Worm (Caenorhabditis elegans) whole organism, L1 larva: Measurements from ENCODE around the gene Y55F3BR.1.

ENCODE experiments used
- C16A3.4 ChIP-seq: fragments of 150-350 bp; optimal IDR thresholded peaks from 2 replicates; lab custom pipeline; 2014; ENCODE audit warnings: missing biosample characterization, missing genetic modification characterization
- C34B4.2 ChIP-seq: sonication (generic microtip); optimal IDR thresholded peaks from 2 replicates; lab custom pipeline; 2017; ENCODE audit warnings: mild to moderate bottlenecking, missing genetic modification characterization, missing compliant biosample characterization
- Y116A8C.19 ChIP-seq: sonication (generic microtip); optimal IDR thresholded peaks from 2 replicates; lab custom pipeline; 2016; ENCODE audit warnings: missing compliant biosample characterization, missing genetic modification characterization, borderline replicate concordance
- aha-1 ChIP-seq: fragments of 150-350 bp; optimal IDR thresholded peaks from 2 replicates; lab custom pipeline; 2014; ENCODE audit warnings: missing biosample characterization, missing genetic modification characterization
- aly-2 ChIP-seq: fragments of 150-350 bp; optimal IDR thresholded peaks from 2 replicates; lab custom pipeline; 2014; ENCODE audit warnings: missing biosample characterization, missing genetic modification characterization
- ama-1 ChIP-seq: fragments of 150-350 bp; optimal IDR thresholded peaks from 2 replicates; lab custom pipeline; 2014
- blmp-1 ChIP-seq: fragments of 150-350 bp; optimal IDR thresholded peaks from 2 replicates; lab custom pipeline; 2014; ENCODE audit warnings: missing biosample characterization, missing genetic modification characterization
- ceh-63 ChIP-seq: fragments of 200-800 bp; sonication (Bioruptor generic); optimal IDR thresholded peaks from 2 replicates; lab custom pipeline; 2018; ENCODE audit warnings: mild to moderate bottlenecking, missing genetic modification characterization, missing compliant biosample characterization
- ceh-8 ChIP-seq: fragments of 200-800 bp; sonication (Bioruptor generic); optimal IDR thresholded peaks from 2 replicates; lab custom pipeline; 2018; ENCODE audit warnings: mild to moderate bottlenecking, missing genetic modification characterization, moderate library complexity, missing compliant biosample characterization
- ceh-90 ChIP-seq: sonication (generic microtip); optimal IDR thresholded peaks from 2 replicates; lab custom pipeline; 2016; ENCODE audit warnings: missing genetic modification characterization, missing compliant biosample characterization
- dpl-1 ChIP-seq, 3 experiments: fragments of 150-350 bp in 2 of 3; sonication (generic microtip) in 1 of 3; optimal IDR thresholded peaks; 2 replicates each; lab custom pipeline; 2014 to 2017; ENCODE audit warnings: missing biosample characterization in 3 of 3, missing genetic modification characterization in 3 of 3, missing genetic modification reagents in 3 of 3
- dsc-1 ChIP-seq: sonication (generic microtip); optimal IDR thresholded peaks from 2 replicates; lab custom pipeline; 2016; ENCODE audit warnings: mild to moderate bottlenecking, missing genetic modification characterization, missing compliant biosample characterization
- efl-1 ChIP-seq, 4 experiments: fragments of 150-350 bp; optimal IDR thresholded peaks in 3 of 4; peaks in 1 of 4; 1 replicate in 1 of 4; 2 replicates in 3 of 4; lab custom pipeline; 2014; ENCODE audit warnings: missing biosample characterization in 2 of 4, missing genetic modification characterization in 2 of 4, missing genetic modification reagents in 2 of 4
- efl-3 ChIP-seq: fragments of 200-800 bp; sonication (Bioruptor generic); optimal IDR thresholded peaks from 2 replicates; lab custom pipeline; 2018; ENCODE audit warnings: mild to moderate bottlenecking, missing genetic modification characterization, missing compliant biosample characterization
- ets-5 ChIP-seq: fragments of 200-800 bp; sonication (Bioruptor generic); IDR thresholded peaks from 2 replicates; pipeline ENCODE4 v1.3.6; 2022; ENCODE audit warnings: missing genetic modification characterization, missing compliant biosample characterization
- fkh-10 ChIP-seq: sonication (generic microtip); optimal IDR thresholded peaks from 2 replicates; lab custom pipeline; 2017; ENCODE audit warnings: missing biosample characterization, missing genetic modification reagents, missing genetic modification characterization
- fkh-8 ChIP-seq: sonication (generic microtip); optimal IDR thresholded peaks from 2 replicates; lab custom pipeline; 2016; ENCODE audit warnings: mild to moderate bottlenecking, missing genetic modification characterization, missing compliant biosample characterization
- fos-1 ChIP-seq: fragments of 150-350 bp; optimal IDR thresholded peaks from 2 replicates; lab custom pipeline; 2014; ENCODE audit warnings: missing biosample characterization, missing genetic modification characterization
- grh-1 ChIP-seq: fragments of 200-800 bp; sonication (Bioruptor generic); IDR thresholded peaks from 2 replicates; pipeline ENCODE4 v1.3.6; 2022; ENCODE audit warnings: missing genetic modification reagents, missing genetic modification characterization, missing compliant biosample characterization
- hlh-17 ChIP-seq: fragments of 200-800 bp; sonication (Bioruptor generic); optimal IDR thresholded peaks from 2 replicates; lab custom pipeline; 2018; ENCODE audit warnings: missing genetic modification characterization, mild to moderate bottlenecking, missing compliant biosample characterization, moderate library complexity, borderline replicate concordance
- hlh-4 ChIP-seq: sonication (generic microtip); optimal IDR thresholded peaks from 2 replicates; lab custom pipeline; 2016; ENCODE audit warnings: mild to moderate bottlenecking, missing genetic modification characterization, missing compliant biosample characterization
- hpl-2 ChIP-seq: fragments of 150-350 bp; optimal IDR thresholded peaks from 2 replicates; lab custom pipeline; 2014; ENCODE audit warnings: missing biosample characterization, missing genetic modification reagents, missing genetic modification characterization
- jun-1 ChIP-seq: fragments of 150-350 bp; optimal IDR thresholded peaks from 2 replicates; lab custom pipeline; 2014; ENCODE audit warnings: missing biosample characterization, missing genetic modification reagents, missing genetic modification characterization
- lin-13 ChIP-seq: fragments of 150-350 bp; optimal IDR thresholded peaks from 2 replicates; lab custom pipeline; 2014; ENCODE audit warnings: missing biosample characterization, missing genetic modification reagents, missing genetic modification characterization
- lin-14 ChIP-seq: fragments of 200-800 bp; sonication (Bioruptor generic); optimal IDR thresholded peaks from 2 replicates; lab custom pipeline; 2018; ENCODE audit warnings: mild to moderate bottlenecking, missing genetic modification characterization, moderate library complexity, missing compliant biosample characterization
- lin-15B ChIP-seq: fragments of 150-350 bp; sonication (generic microtip); optimal IDR thresholded peaks from 3 replicates; lab custom pipeline; 2014; ENCODE audit warnings: missing biosample characterization, missing genetic modification characterization
- lin-35 ChIP-seq, 2 experiments: fragments of 150-350 bp; optimal IDR thresholded peaks; 2 replicates each; lab custom pipeline; 2014; ENCODE audit warnings: missing biosample characterization in 2 of 2, missing genetic modification characterization in 2 of 2, missing genetic modification reagents in 2 of 2
- lin-39 ChIP-seq: fragments of 150-350 bp; optimal IDR thresholded peaks from 2 replicates; lab custom pipeline; 2014; ENCODE audit warnings: missing biosample characterization, missing genetic modification reagents, missing genetic modification characterization
- lsy-2 ChIP-seq, 2 experiments: fragments of 150-350 bp; optimal IDR thresholded peaks; 2 replicates each; lab custom pipeline; 2014; ENCODE audit warnings: missing biosample characterization in 2 of 2, missing genetic modification characterization in 2 of 2
- mdl-1 ChIP-seq, 2 experiments: fragments of 150-350 bp; optimal IDR thresholded peaks; 2 replicates each; lab custom pipeline; 2014 to 2017; ENCODE audit warnings: missing biosample characterization in 2 of 2, missing genetic modification characterization in 2 of 2, inconsistent platforms in 1 of 2
- nhr-11 ChIP-seq: fragments of 150-350 bp; optimal IDR thresholded peaks from 2 replicates; lab custom pipeline; 2014; ENCODE audit warnings: missing biosample characterization, missing genetic modification characterization
- nhr-19 ChIP-seq: fragments of 200-800 bp; sonication (Bioruptor generic); conservative IDR thresholded peaks from 2 replicates; pipeline ENCODE4 v1.3.6; 2022; ENCODE audit warnings: missing genetic modification characterization, missing compliant biosample characterization
- nhr-20 ChIP-seq: sonication (generic microtip); optimal IDR thresholded peaks from 2 replicates; lab custom pipeline; 2016; ENCODE audit warnings: mild to moderate bottlenecking, missing genetic modification characterization, missing compliant biosample characterization
- nhr-237 ChIP-seq: fragments of 150-350 bp; optimal IDR thresholded peaks from 2 replicates; lab custom pipeline; 2014; ENCODE audit warnings: missing biosample characterization, missing genetic modification characterization
- nhr-47 ChIP-seq: sonication (generic microtip); optimal IDR thresholded peaks from 2 replicates; lab custom pipeline; 2016; ENCODE audit warnings: mild to moderate bottlenecking, missing genetic modification characterization, moderate library complexity, missing compliant biosample characterization
- nhr-71 ChIP-seq: sonication (generic microtip); optimal IDR thresholded peaks from 2 replicates; lab custom pipeline; 2016; ENCODE audit warnings: mild to moderate bottlenecking, missing genetic modification characterization, moderate library complexity, missing compliant biosample characterization
- pag-3 ChIP-seq: sonication (generic microtip); optimal IDR thresholded peaks from 2 replicates; lab custom pipeline; 2017; ENCODE audit warnings: missing genetic modification characterization, mild to moderate bottlenecking, missing compliant biosample characterization, antibody characterized with exemption, borderline replicate concordance; ENCODE audit not compliant: insufficient read depth
- skn-1 ChIP-seq: fragments of 150-350 bp; optimal IDR thresholded peaks from 2 replicates; lab custom pipeline; 2014; ENCODE audit warnings: missing biosample characterization, missing genetic modification characterization
- snu-23 ChIP-seq: sonication (generic microtip); optimal IDR thresholded peaks from 2 replicates; lab custom pipeline; 2016; ENCODE audit warnings: missing genetic modification characterization, missing compliant biosample characterization
- tlp-1 ChIP-seq: fragments of 150-350 bp; optimal IDR thresholded peaks from 2 replicates; lab custom pipeline; 2014; ENCODE audit warnings: missing biosample characterization, missing genetic modification characterization
- unc-130 ChIP-seq: fragments of 150-350 bp; optimal IDR thresholded peaks from 2 replicates; lab custom pipeline; 2017; ENCODE audit warnings: missing biosample characterization, missing genetic modification characterization, inconsistent platforms
- unc-62 ChIP-seq: fragments of 150-350 bp; optimal IDR thresholded peaks from 2 replicates; lab custom pipeline; 2014; ENCODE audit warnings: missing biosample characterization, missing genetic modification reagents, missing genetic modification characterization
- unc-98 ChIP-seq: fragments of 200-800 bp; sonication (Bioruptor generic); IDR thresholded peaks from 2 replicates; pipeline ENCODE4 v1.3.6; 2022; ENCODE audit warnings: missing genetic modification characterization, missing compliant biosample characterization
- vab-15 ChIP-seq: sonication (generic microtip); optimal IDR thresholded peaks from 2 replicates; lab custom pipeline; 2017; ENCODE audit warnings: missing genotype, mild to moderate bottlenecking, missing genetic modification characterization, missing compliant biosample characterization
- xbp-1 ChIP-seq: sonication (generic microtip); optimal IDR thresholded peaks from 2 replicates; lab custom pipeline; 2016; ENCODE audit warnings: missing genetic modification characterization, missing compliant biosample characterization
- zip-4 ChIP-seq: fragments of 200-800 bp; sonication (Bioruptor generic); optimal IDR thresholded peaks from 2 replicates; lab custom pipeline; 2018; ENCODE audit warnings: mild to moderate bottlenecking, missing genetic modification characterization, moderate library complexity, missing compliant biosample characterization
- ztf-11 ChIP-seq, 2 experiments: sonication (generic microtip); optimal IDR thresholded peaks; 2 replicates each; lab custom pipeline; 2016 to 2017; ENCODE audit warnings: missing genetic modification characterization in 2 of 2, missing biosample characterization in 1 of 2, missing compliant biosample characterization in 1 of 2
- ztf-4 ChIP-seq: fragments of 150-350 bp; optimal IDR thresholded peaks from 2 replicates; lab custom pipeline; 2014; ENCODE audit warnings: missing biosample characterization, missing genetic modification characterization

The Y55F3BR.1 gene

ce11 chrIV:856038-856437 lies 18.6 kb upstream of the Y55F3BR.1 start:
- TF ChIP-seq unc-62 (no peak), nhr-20 (tag; lab: Kevin White, UChicago) (no peak)

ce11 chrIV:858630-859029 lies 16.0 kb upstream of the Y55F3BR.1 start, which contains the start of gene Y55F3BR.2:
Y55F3BR.2 (plus strand) TSS chrIV:858930.
- no peak for TF ChIP-seq lin-35 (GFP tag; optimal IDR thresholded peaks at IDR 0.05; lab: Kevin White, UChicago)
- no peak for TF ChIP-seq nhr-11
- TF ChIP-seq efl-1 (optimal IDR thresholded peaks at IDR 0.05; lab: Kevin White, UChicago), result no peak
- no peak for TF ChIP-seq efl-1 (GFP tag; optimal IDR thresholded peaks at IDR 0.05 in 1 of 2; lab: Kevin White, UChicago)
- TF ChIP-seq nhr-237, result no peak
- TF ChIP-seq skn-1, result no peak
- TF ChIP-seq tlp-1 (tag; lab: Kevin White, UChicago), result no peak
- TF ChIP-seq lin-13 (GFP tag; lab: Kevin White, UChicago), result no peak
- no peak for TF ChIP-seq grh-1 (GFP tag; lab: Robert Waterston, UW)
- no peak for TF ChIP-seq pag-3 (tag; lab: Kevin White, UChicago)
- no peak for TF ChIP-seq unc-98 (GFP tag; lab: Robert Waterston, UW)
- TF ChIP-seq fkh-8, result no peak
- no peak for TF ChIP-seq blmp-1 (tag; lab: Kevin White, UChicago)
- no peak for TF ChIP-seq dpl-1 (GFP tag; optimal IDR thresholded peaks at IDR 0.05; lab: Kevin White, UChicago)
- no peak for TF ChIP-seq ztf-4 (tag; lab: Kevin White, UChicago)
- TF ChIP-seq hlh-4 (tag; lab: Kevin White, UChicago), result no peak
- TF ChIP-seq vab-15 (tag; lab: Kevin White, UChicago), result no peak
- TF ChIP-seq lin-15B (tag; lab: Kevin White, UChicago), result no peak
- TF ChIP-seq nhr-47 (tag; lab: Kevin White, UChicago), result no peak
- no peak for TF ChIP-seq ceh-63

ce11 chrIV:860810-861209 lies 13.8 kb upstream of the Y55F3BR.1 start:
- no peak for TF ChIP-seq efl-3
- no peak for TF ChIP-seq lin-15B (tag; lab: Kevin White, UChicago)
- TF ChIP-seq snu-23 (GFP tag; lab: Kevin White, UChicago), result no peak
- no peak for TF ChIP-seq lsy-2 (tag; optimal IDR thresholded peaks at IDR 0.05; lab: Kevin White, UChicago)
- no peak for TF ChIP-seq nhr-237
- TF ChIP-seq aha-1 (tag; lab: Kevin White, UChicago), result no peak
- no peak for TF ChIP-seq ets-5 (GFP tag; lab: Robert Waterston, UW)
- no peak for TF ChIP-seq jun-1
- no peak for TF ChIP-seq unc-62
- no peak for TF ChIP-seq zip-4 (GFP tag; lab: Kevin White, UChicago)
- no peak for TF ChIP-seq ceh-8 (GFP tag; lab: Kevin White, UChicago)
- TF ChIP-seq C16A3.4 (tag; lab: Kevin White, UChicago), result no peak
- TF ChIP-seq nhr-19 (GFP tag; lab: Robert Waterston, UW), result no peak
- TF ChIP-seq nhr-71 (tag; lab: Kevin White, UChicago), result no peak
- no peak for TF ChIP-seq unc-130 (tag; lab: Kevin White, UChicago)
- no peak for TF ChIP-seq fos-1 (tag; lab: Kevin White, UChicago)
- no peak for TF ChIP-seq dsc-1
- TF ChIP-seq hpl-2 (GFP tag; lab: Kevin White, UChicago), result no peak

- no peak for TF ChIP-seq Y116A8C.19
- TF ChIP-seq C16A3.4 (tag; lab: Kevin White, UChicago), result peak; percentile 10
- TF ChIP-seq lin-39 (tag; lab: Kevin White, UChicago), result peak; percentile 68
- peak; percentile 80 for TF ChIP-seq dsc-1
- peak; percentile 92 for TF ChIP-seq nhr-47 (tag; lab: Kevin White, UChicago)
- peak; percentile 84 for TF ChIP-seq nhr-19 (GFP tag; lab: Robert Waterston, UW)
- peak in 1 of 2 experiments; percentile 65 for TF ChIP-seq mdl-1 (tag; optimal IDR thresholded peaks at IDR 0.05; lab: Kevin White, UChicago)
- peak; percentile 94 for TF ChIP-seq ama-1 (lab: Kevin White, UChicago)
- TF ChIP-seq zip-4 (GFP tag; lab: Kevin White, UChicago), result peak; percentile 58
- TF ChIP-seq ceh-90, result no peak
- no peak for TF ChIP-seq C34B4.2 (tag; lab: Kevin White, UChicago)
- TF ChIP-seq lin-14 (GFP tag; lab: Kevin White, UChicago), result peak; percentile 77
- TF ChIP-seq xbp-1 (tag; lab: Kevin White, UChicago), result peak; percentile 64
- TF ChIP-seq aly-2 (tag; lab: Kevin White, UChicago), result peak; percentile 53
- no peak for TF ChIP-seq hlh-17
- TF ChIP-seq ztf-11 (tag; optimal IDR thresholded peaks at IDR 0.05; lab: Kevin White, UChicago), result peak in 1 of 2 experiments; percentile 44
- TF ChIP-seq fkh-10 (GFP tag; lab: Kevin White, UChicago), result no peak
- TF ChIP-seq hpl-2 (GFP tag; lab: Kevin White, UChicago), result peak; percentile 78
Observed at ce11 chrIV:866828-867270, 7.7 kb upstream of the Y55F3BR.1 start.
